In genomic region chrV:20476514-20476913, ce11 we compare ENCODE assay signal across 2 worm cellular contexts.
TF ChIP-seq lines count a peak whose summit lies in the region.

No protein-coding gene starts in this region.

TF ChIP-seq in whole organism, L4 larva, 104 proteins besides CTCF, POLR2A, EP300 and RAD21:
- TF ChIP-seq madf-9 (GFP tag; conservative IDR thresholded peaks at IDR 0.05; lab: Robert Waterston, UW) (no peak), F44E2.7 (GFP tag; IDR thresholded peaks at IDR 0.05; lab: Robert Waterston, UW) (no peak), unc-130 (GFP tag; optimal IDR thresholded peaks at IDR 0.05; lab: Kevin White, UChicago) (peak; percentile 15)

TF ChIP-seq in whole organism, young adult, 124 proteins besides CTCF, POLR2A, EP300 and RAD21:
- no peak for TF ChIP-seq Y56A3A.18 (GFP tag; IDR thresholded peaks at IDR 0.05; lab: Robert Waterston, UW)
- TF ChIP-seq ceh-91 (GFP tag; IDR thresholded peaks at IDR 0.05; lab: Robert Waterston, UW), result peak; percentile 62
- peak; percentile 73 for TF ChIP-seq D2030.7 (GFP tag; IDR thresholded peaks at IDR 0.05; lab: Robert Waterston, UW)
- no peak for TF ChIP-seq C17E4.6 (GFP tag; IDR thresholded peaks at IDR 0.05; lab: Robert Waterston, UW)
- no peak for TF ChIP-seq lin-35 (GFP tag; optimal IDR thresholded peaks at IDR 0.05; lab: Kevin White, UChicago)
- TF ChIP-seq efl-1 (GFP tag; optimal IDR thresholded peaks at IDR 0.05; lab: Kevin White, UChicago), result peak; percentile 35
- no peak for TF ChIP-seq ceh-100 (GFP tag; IDR thresholded peaks at IDR 0.05; lab: Robert Waterston, UW)
- TF ChIP-seq xnd-1 (tag; optimal IDR thresholded peaks at IDR 0.05; lab: Kevin White, UChicago), result peak; percentile 80
- peak; percentile 88 for TF ChIP-seq F33H1.4 (GFP tag; IDR thresholded peaks at IDR 0.05; lab: Robert Waterston, UW)
- no peak for TF ChIP-seq rcor-1 (GFP tag; IDR thresholded peaks at IDR 0.05; lab: Robert Waterston, UW)
- TF ChIP-seq hlh-12 (tag; optimal IDR thresholded peaks at IDR 0.05; lab: Kevin White, UChicago), result no peak
- no peak for TF ChIP-seq nfya-2 (GFP tag; IDR thresholded peaks at IDR 0.05; lab: Robert Waterston, UW)
- peak; percentile 89 for TF ChIP-seq madf-6 (GFP tag; IDR thresholded peaks at IDR 0.05; lab: Robert Waterston, UW)
- peak; percentile 56 for TF ChIP-seq madf-8 (GFP tag; conservative IDR thresholded peaks at IDR 0.05; lab: Robert Waterston, UW)
- TF ChIP-seq aptf-2 (GFP tag; conservative IDR thresholded peaks at IDR 0.05; lab: Robert Waterston, UW), result no peak
- no peak for TF ChIP-seq rec-8 (tag; optimal IDR thresholded peaks at IDR 0.05; lab: Kevin White, UChicago)
- no peak for TF ChIP-seq ceh-79 (tag; optimal IDR thresholded peaks at IDR 0.05; lab: Kevin White, UChicago)
- TF ChIP-seq unc-130 (GFP tag; optimal IDR thresholded peaks at IDR 0.05; lab: Kevin White, UChicago), result no peak
- TF ChIP-seq F57C9.4 (tag; optimal IDR thresholded peaks at IDR 0.05; lab: Kevin White, UChicago), result no peak
- TF ChIP-seq lsl-1 (GFP tag; optimal IDR thresholded peaks at IDR 0.05; lab: Kevin White, UChicago), result peak; percentile 85
- no peak for TF ChIP-seq repo-1 (tag; optimal IDR thresholded peaks at IDR 0.05; lab: Kevin White, UChicago)

Comparison
In these comparisons a context has a peak if more than half of its experiments do, and no peak if none do; other contexts are left out.
1. Of the 7 proteins assayed by ChIP-seq in both whole organism, young adult and whole organism, L4 larva: peak only in whole organism, young adult: none; only in whole organism, L4 larva: unc-130; in both: none; in neither: 6.